Worm (Caenorhabditis elegans) whole organism, L3 larva: Measurements from ENCODE around the gene Y4C6B.1.

Experiments used
- ama-1 ChIP-seq: fragments of 150-350 bp; optimal IDR thresholded peaks from 2 replicates; lab custom pipeline; 2018
- egl-5 ChIP-seq: fragments of 150-350 bp; optimal IDR thresholded peaks from 2 replicates; lab custom pipeline; 2017; ENCODE audit warnings: missing biosample characterization, missing genetic modification reagents, missing genetic modification characterization, inconsistent platforms
- nfya-1 ChIP-seq: sonication (generic microtip); optimal IDR thresholded peaks from 2 replicates; lab custom pipeline; 2017; ENCODE audit warnings: missing genetic modification characterization, mild to moderate bottlenecking, missing compliant biosample characterization, antibody characterized with exemption, moderate library complexity; ENCODE audit not compliant: insufficient read depth
- nhr-76 ChIP-seq: fragments of 150-350 bp; sonication (generic microtip); optimal IDR thresholded peaks from 5 replicates; lab custom pipeline; 2014; ENCODE audit warnings: missing biosample characterization, missing genetic modification characterization
- pqm-1 ChIP-seq: fragments of 150-350 bp; optimal IDR thresholded peaks from 2 replicates; lab custom pipeline; 2017; ENCODE audit warnings: missing biosample characterization, missing genetic modification characterization, inconsistent platforms
- snpc-4 ChIP-seq: fragments of 150-350 bp; optimal IDR thresholded peaks from 2 replicates; lab custom pipeline; 2014; ENCODE audit warnings: missing biosample characterization, missing genetic modification characterization
- unc-62 ChIP-seq: fragments of 150-350 bp; sonication (generic microtip); optimal IDR thresholded peaks from 4 replicates; lab custom pipeline; 2014; ENCODE audit warnings: missing biosample characterization, missing genetic modification reagents, missing genetic modification characterization

- peak; percentile 52 for TF ChIP-seq pqm-1
- peak; percentile 46 for TF ChIP-seq egl-5 (tag; lab: Kevin White, UChicago)
- TF ChIP-seq nfya-1 (tag; lab: Kevin White, UChicago), result peak; percentile 63
- no peak for TF ChIP-seq nhr-76 (tag; lab: Kevin White, UChicago)
- peak; percentile 9 for TF ChIP-seq snpc-4 (tag; lab: Kevin White, UChicago)
- no peak for TF ChIP-seq unc-62 (GFP tag; lab: Kevin White, UChicago)
- TF ChIP-seq ama-1 (lab: Kevin White, UChicago), result no peak
These were observed 19.8 kb upstream of the Y4C6B.1 start for ce11 chrIV:5334518-5334917.
